Worm (Caenorhabditis elegans) whole organism, young adult: ENCODE data around the gene srw-40.

Source experiments
- B0035.1 ChIP-seq: sonication (generic microtip); optimal IDR thresholded peaks from 2 replicates; lab custom pipeline; 2016; ENCODE audit warnings: missing genetic modification characterization, mild to moderate bottlenecking, missing compliant biosample characterization, missing genotype, missing genetic modification reagents
- B0336.3 ChIP-seq: fragments of 200-800 bp; sonication (Bioruptor generic); IDR thresholded peaks from 2 replicates; pipeline ENCODE4 v1.3.6; 2022; ENCODE audit warnings: missing genetic modification characterization, missing compliant biosample characterization
- C06A6.2 ChIP-seq: fragments of 200-800 bp; sonication (Bioruptor generic); conservative IDR thresholded peaks from 2 replicates; pipeline ENCODE4 v1.3.6; 2022; ENCODE audit warnings: missing genetic modification characterization, missing compliant biosample characterization
- F23B12.7 ChIP-seq: sonication (generic microtip); optimal IDR thresholded peaks from 2 replicates; lab custom pipeline; 2017; ENCODE audit warnings: missing genetic modification characterization, mild to moderate bottlenecking, missing compliant biosample characterization, antibody characterized with exemption, moderate library complexity; ENCODE audit not compliant: insufficient read depth
- F52B5.7 ChIP-seq: sonication (generic microtip); optimal IDR thresholded peaks from 2 replicates; lab custom pipeline; 2016; ENCODE audit warnings: mild to moderate bottlenecking, missing genetic modification characterization, missing compliant biosample characterization
- Y53G8AR.9 ChIP-seq: fragments of 200-800 bp; sonication (Bioruptor generic); conservative IDR thresholded peaks from 2 replicates; pipeline ENCODE4 v1.3.6; 2022; ENCODE audit warnings: missing genetic modification reagents, missing genetic modification characterization, missing compliant biosample characterization
- Y56A3A.18 ChIP-seq: fragments of 200-800 bp; sonication (Bioruptor generic); IDR thresholded peaks from 2 replicates; pipeline ENCODE4 v1.3.6; 2022; ENCODE audit warnings: missing genetic modification reagents, missing genetic modification characterization, missing compliant biosample characterization
- Y79H2A.3 ChIP-seq: fragments of 200-800 bp; sonication (Bioruptor generic); conservative IDR thresholded peaks from 2 replicates; pipeline ENCODE4 v1.3.6; 2022; ENCODE audit warnings: missing genetic modification reagents, missing genetic modification characterization, missing compliant biosample characterization
- Y95B8A.8 ChIP-seq: fragments of 200-800 bp; sonication (Bioruptor generic); IDR thresholded peaks from 2 replicates; pipeline ENCODE4 v1.3.6; 2022; ENCODE audit warnings: missing genetic modification reagents, missing genetic modification characterization, missing compliant biosample characterization
- aptf-2 ChIP-seq: fragments of 200-800 bp; sonication (Bioruptor generic); conservative IDR thresholded peaks from 2 replicates; pipeline ENCODE4 v1.3.6; 2022; ENCODE audit warnings: missing genetic modification reagents, missing genetic modification characterization, missing compliant biosample characterization
- aptf-3 ChIP-seq: fragments of 200-800 bp; sonication (Bioruptor generic); IDR thresholded peaks from 2 replicates; pipeline ENCODE4 v1.3.6; 2022; ENCODE audit warnings: missing genetic modification characterization, missing compliant biosample characterization
- bed-2 ChIP-seq: fragments of 200-800 bp; sonication (Bioruptor generic); IDR thresholded peaks from 2 replicates; pipeline ENCODE4 v1.3.6; 2022; ENCODE audit warnings: missing genetic modification reagents, missing genetic modification characterization, missing compliant biosample characterization
- ccch-3 ChIP-seq: fragments of 200-800 bp; sonication (Bioruptor generic); optimal IDR thresholded peaks from 2 replicates; lab custom pipeline; 2018; ENCODE audit warnings: mild to moderate bottlenecking, missing genetic modification characterization, missing compliant biosample characterization
- cebp-1 ChIP-seq, 2 experiments: fragments of 200-800 bp in 1 of 2; sonication (Bioruptor generic) in 1 of 2; sonication (generic microtip) in 1 of 2; IDR thresholded peaks in 1 of 2; optimal IDR thresholded peaks in 1 of 2; 2 replicates each; pipeline versions ENCODE4 v1.3.6 to Lab custom; 2017 to 2022; ENCODE audit warnings: missing compliant biosample characterization in 2 of 2, missing genetic modification characterization in 2 of 2, mild to moderate bottlenecking in 1 of 2, missing genetic modification reagents in 1 of 2, moderate library complexity in 1 of 2
- chd-7 ChIP-seq: sonication (generic microtip); optimal IDR thresholded peaks from 2 replicates; lab custom pipeline; 2016; ENCODE audit warnings: mild to moderate bottlenecking, missing genetic modification characterization, moderate library complexity, missing compliant biosample characterization
- dpl-1 ChIP-seq: fragments of 150-350 bp; optimal IDR thresholded peaks from 2 replicates; lab custom pipeline; 2014; ENCODE audit warnings: missing biosample characterization, missing genetic modification reagents, missing genetic modification characterization
- egrh-3 ChIP-seq: fragments of 200-800 bp; sonication (Bioruptor generic); IDR thresholded peaks from 2 replicates; pipeline ENCODE4 v1.3.6; 2022; ENCODE audit warnings: missing genetic modification reagents, missing genetic modification characterization, missing compliant biosample characterization
- ekl-4 ChIP-seq: fragments of 200-800 bp; sonication (Bioruptor generic); IDR thresholded peaks from 2 replicates; pipeline ENCODE4 v1.3.6; 2022; ENCODE audit warnings: missing genetic modification reagents, missing genetic modification characterization, missing compliant biosample characterization
- ets-4 ChIP-seq: fragments of 200-800 bp; sonication (Bioruptor generic); optimal IDR thresholded peaks from 2 replicates; lab custom pipeline; 2018; ENCODE audit warnings: mild to moderate bottlenecking, missing genetic modification characterization, missing compliant biosample characterization
- fkh-3 ChIP-seq: sonication (generic microtip); optimal IDR thresholded peaks from 2 replicates; lab custom pipeline; 2016; ENCODE audit warnings: mild to moderate bottlenecking, missing genetic modification characterization, missing compliant biosample characterization
- him-1 ChIP-seq: sonication (generic microtip); optimal IDR thresholded peaks from 2 replicates; lab custom pipeline; 2016; ENCODE audit warnings: missing genotype, missing genetic modification reagents, missing genetic modification characterization, missing compliant biosample characterization
- hlh-12 ChIP-seq: sonication (generic microtip); optimal IDR thresholded peaks from 2 replicates; lab custom pipeline; 2016; ENCODE audit warnings: missing genetic modification characterization, missing compliant biosample characterization
- hmg-1.2 ChIP-seq: fragments of 200-800 bp; sonication (Bioruptor generic); IDR thresholded peaks from 2 replicates; pipeline ENCODE4 v1.3.6; 2022; ENCODE audit warnings: missing genetic modification reagents, missing genetic modification characterization, missing compliant biosample characterization
- hmg-20 ChIP-seq: fragments of 200-800 bp; sonication (Bioruptor generic); IDR thresholded peaks from 2 replicates; pipeline ENCODE4 v1.3.6; 2022; ENCODE audit warnings: missing genetic modification reagents, missing genetic modification characterization, missing compliant biosample characterization
- hrde-1 ChIP-seq: sonication (generic microtip); optimal IDR thresholded peaks from 2 replicates; lab custom pipeline; 2016; ENCODE audit warnings: missing genetic modification characterization, mild to moderate bottlenecking, missing compliant biosample characterization, moderate library complexity, missing genotype, missing genetic modification reagents, borderline replicate concordance
- hsf-1 ChIP-seq: fragments of 200-800 bp; sonication (Bioruptor generic); IDR thresholded peaks from 2 replicates; pipeline ENCODE4 v1.3.6; 2022; ENCODE audit warnings: missing genetic modification reagents, missing genetic modification characterization, missing compliant biosample characterization
- lag-1 ChIP-seq: fragments of 200-800 bp; sonication (Bioruptor generic); IDR thresholded peaks from 2 replicates; pipeline ENCODE4 v1.3.6; 2022; ENCODE audit warnings: missing genetic modification reagents, missing genetic modification characterization, missing compliant biosample characterization
- let-526 ChIP-seq: fragments of 200-800 bp; sonication (Bioruptor generic); IDR thresholded peaks from 2 replicates; pipeline ENCODE4 v1.3.6; 2022; ENCODE audit warnings: missing genetic modification reagents, missing genetic modification characterization, missing compliant biosample characterization
- lin-26 ChIP-seq: fragments of 200-800 bp; sonication (Bioruptor generic); IDR thresholded peaks from 2 replicates; pipeline ENCODE4 v1.3.6; 2022; ENCODE audit warnings: missing genetic modification reagents, missing genetic modification characterization, missing compliant biosample characterization
- lin-54 ChIP-seq: fragments of 200-800 bp; sonication (Bioruptor generic); optimal IDR thresholded peaks from 2 replicates; lab custom pipeline; 2018; ENCODE audit warnings: mild to moderate bottlenecking, missing genetic modification characterization, missing compliant biosample characterization
- lir-1 ChIP-seq: fragments of 200-800 bp; sonication (Bioruptor generic); conservative IDR thresholded peaks from 2 replicates; pipeline ENCODE4 v1.3.6; 2022; ENCODE audit warnings: missing genetic modification reagents, missing genetic modification characterization, missing compliant biosample characterization
- mes-4 ChIP-seq: sonication (generic microtip); optimal IDR thresholded peaks from 2 replicates; lab custom pipeline; 2016; ENCODE audit warnings: missing genotype, missing genetic modification characterization, missing compliant biosample characterization
- nfya-2 ChIP-seq: fragments of 200-800 bp; sonication (Bioruptor generic); IDR thresholded peaks from 2 replicates; pipeline ENCODE4 v1.3.6; 2022; ENCODE audit warnings: missing genetic modification reagents, missing genetic modification characterization, missing compliant biosample characterization
- nhr-120 ChIP-seq: fragments of 200-800 bp; sonication (Bioruptor generic); IDR thresholded peaks from 2 replicates; pipeline ENCODE4 v1.3.6; 2022; ENCODE audit warnings: missing genetic modification characterization, missing compliant biosample characterization
- nhr-80 ChIP-seq: sonication (generic microtip); optimal IDR thresholded peaks from 2 replicates; lab custom pipeline; 2016; ENCODE audit warnings: missing genetic modification characterization, missing compliant biosample characterization
- pbrm-1 ChIP-seq: fragments of 200-800 bp; sonication (Bioruptor generic); IDR thresholded peaks from 2 replicates; pipeline ENCODE4 v1.3.6; 2022; ENCODE audit warnings: missing genetic modification reagents, missing genetic modification characterization, missing compliant biosample characterization
- pha-4 ChIP-seq: fragments of 150-350 bp; sonication (generic microtip); optimal IDR thresholded peaks from 2 replicates; lab custom pipeline; 2014; ENCODE audit warnings: missing biosample characterization, missing genetic modification reagents, missing genetic modification characterization
- sea-2 ChIP-seq: fragments of 200-800 bp; sonication (Bioruptor generic); IDR thresholded peaks from 2 replicates; pipeline ENCODE4 v1.3.6; 2022; ENCODE audit warnings: missing genetic modification characterization, missing compliant biosample characterization
- snpc-1.1 ChIP-seq: sonication (generic microtip); optimal IDR thresholded peaks from 2 replicates; lab custom pipeline; 2017; ENCODE audit warnings: missing genetic modification characterization, mild to moderate bottlenecking, missing compliant biosample characterization, antibody characterized with exemption, moderate library complexity, missing genotype, missing genetic modification reagents; ENCODE audit not compliant: insufficient read depth
- snpc-4 ChIP-seq, 5 experiments: fragments of 150-350 bp in 1 of 5; sonication (generic microtip) in 4 of 5; optimal IDR thresholded peaks; 2 replicates each; lab custom pipeline; 2014 to 2018; ENCODE audit warnings: missing genetic modification characterization in 5 of 5, missing biosample characterization in 3 of 5, antibody characterized with exemption in 2 of 5, mild to moderate bottlenecking in 2 of 5, missing compliant biosample characterization in 2 of 5, missing genotype in 2 of 5, moderate library complexity in 2 of 5, missing genetic modification reagents in 1 of 5
- somi-1 ChIP-seq: fragments of 200-800 bp; sonication (Bioruptor generic); optimal IDR thresholded peaks from 2 replicates; lab custom pipeline; 2018; ENCODE audit warnings: mild to moderate bottlenecking, missing genetic modification characterization, missing compliant biosample characterization
- tbx-9 ChIP-seq: sonication (generic microtip); optimal IDR thresholded peaks from 2 replicates; lab custom pipeline; 2016; ENCODE audit warnings: borderline replicate concordance, missing genetic modification characterization, inconsistent platforms, missing compliant biosample characterization
- zfh-2 ChIP-seq: fragments of 200-800 bp; sonication (Bioruptor generic); conservative IDR thresholded peaks from 2 replicates; pipeline ENCODE4 v1.3.6; 2022; ENCODE audit warnings: missing genetic modification reagents, missing genetic modification characterization, missing compliant biosample characterization
- zim-3 ChIP-seq: sonication (generic microtip); optimal IDR thresholded peaks from 2 replicates; lab custom pipeline; 2017; ENCODE audit warnings: mild to moderate bottlenecking, missing genetic modification characterization, moderate library complexity, missing compliant biosample characterization
- ztf-28 ChIP-seq: fragments of 200-800 bp; sonication (Bioruptor generic); IDR thresholded peaks from 2 replicates; pipeline ENCODE4 v1.3.6; 2022; ENCODE audit warnings: missing genetic modification reagents, missing genetic modification characterization, missing compliant biosample characterization
- ztf-6 ChIP-seq: fragments of 200-800 bp; sonication (Bioruptor generic); IDR thresholded peaks from 2 replicates; pipeline ENCODE4 v1.3.6; 2022; ENCODE audit warnings: missing genetic modification reagents, missing genetic modification characterization, missing compliant biosample characterization

The srw-40 gene

DNA sequence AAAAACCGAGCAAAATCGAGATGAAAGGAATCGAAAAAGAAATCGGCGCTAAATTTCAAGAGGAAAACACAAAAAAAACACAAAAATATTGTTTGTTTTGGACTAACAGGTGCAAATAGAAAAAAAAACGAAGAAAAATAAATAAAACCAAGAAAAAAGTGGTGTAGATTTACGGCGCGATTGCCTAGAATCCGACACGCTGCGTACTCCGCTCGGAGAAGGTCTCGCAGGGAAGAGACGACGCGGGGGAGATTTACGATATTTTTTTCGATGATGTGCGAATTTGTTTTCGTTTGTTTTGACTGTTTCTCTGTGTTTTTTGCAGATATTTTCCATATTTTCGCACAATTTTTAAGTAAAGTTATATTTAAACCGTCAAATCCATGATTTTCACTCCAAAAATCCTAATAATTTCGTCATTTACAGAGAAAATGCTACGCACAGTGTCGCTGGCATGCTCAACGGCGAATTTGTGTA lies 16.6 kb downstream of the srw-40 start, which contains the start of gene sco-1 (continued):
- 0 out of 2 replicates have a peak, but pooled peaks have one; percentile 30 for TF ChIP-seq lin-26
- peak; percentile 86 for TF ChIP-seq aptf-2 (GFP tag; lab: Robert Waterston, UW)
- TF ChIP-seq lir-1, result peak; percentile 89
- TF ChIP-seq Y79H2A.3, result peak; percentile 70; the same call in 1 of the 2 replicates
- TF ChIP-seq lag-1 (GFP tag; lab: Robert Waterston, UW), result no peak
- peak; percentile 78 for TF ChIP-seq somi-1
- no peak for TF ChIP-seq nhr-120 (GFP tag; lab: Robert Waterston, UW)
- TF ChIP-seq hsf-1 (GFP tag; lab: Robert Waterston, UW), result peak; percentile 61; the same call in 1 of the 2 replicates
- TF ChIP-seq tbx-9 (tag; lab: Kevin White, UChicago), result no peak
- TF ChIP-seq sea-2 (GFP tag; lab: Robert Waterston, UW), result 0 out of 2 replicates have a peak, but pooled peaks have one; percentile 59
- peak; percentile 60 for TF ChIP-seq egrh-3
- TF ChIP-seq hmg-1.2 (GFP tag; lab: Robert Waterston, UW), result peak; percentile 68
- TF ChIP-seq let-526, result peak; percentile 88
- peak; percentile 56 for TF ChIP-seq chd-7 (tag; lab: Kevin White, UChicago)
- peak; percentile 94 for TF ChIP-seq Y53G8AR.9 (GFP tag; lab: Robert Waterston, UW)
- no peak for TF ChIP-seq ets-4
- no peak for TF ChIP-seq B0035.1 (tag; lab: Kevin White, UChicago)
- peak; percentile 70 for TF ChIP-seq cebp-1 (GFP tag; IDR thresholded peaks at IDR 0.05; lab: Robert Waterston, UW)
- peak; percentile 84 for TF ChIP-seq cebp-1 (tag; optimal IDR thresholded peaks at IDR 0.05; lab: Kevin White, UChicago)
- peak; percentile 83 for TF ChIP-seq C06A6.2 (GFP tag; lab: Robert Waterston, UW)
- TF ChIP-seq zim-3 (tag; lab: Kevin White, UChicago), result peak; percentile 54
- no peak for TF ChIP-seq F52B5.7 (tag; lab: Kevin White, UChicago)
- no peak; the same call in 1 of the 2 replicates for TF ChIP-seq ztf-28 (GFP tag; lab: Robert Waterston, UW)
- peak; percentile 55 for TF ChIP-seq ccch-3
- peak; percentile 79 for TF ChIP-seq ekl-4 (GFP tag; lab: Robert Waterston, UW)
- peak; percentile 95 for TF ChIP-seq bed-2 (GFP tag; lab: Robert Waterston, UW)
- peak; percentile 85 for TF ChIP-seq Y95B8A.8
- 0 out of 2 replicates have a peak, but pooled peaks have one; percentile 79 for TF ChIP-seq Y56A3A.18 (GFP tag; lab: Robert Waterston, UW)
- peak; percentile 96 for TF ChIP-seq pha-4 (tag; lab: Kevin White, UChicago)
- no peak for TF ChIP-seq hrde-1 (tag; lab: Kevin White, UChicago)
- no peak for TF ChIP-seq fkh-3
- peak; percentile 22 for TF ChIP-seq snpc-1.1
- TF ChIP-seq nfya-2 (GFP tag; lab: Robert Waterston, UW), result no peak
- TF ChIP-seq snpc-4 (GFP tag; optimal IDR thresholded peaks at IDR 0.05; lab: Kevin White, UChicago), result peak; percentile 35
- peak in 3 of 4 experiments; percentile 49 to 68 (median 54) for TF ChIP-seq snpc-4 (tag; optimal IDR thresholded peaks at IDR 0.05; lab: Kevin White, UChicago)
- peak; percentile 89 for TF ChIP-seq B0336.3
- TF ChIP-seq hlh-12 (tag; lab: Kevin White, UChicago), result no peak
- peak; percentile 13 for TF ChIP-seq him-1 (tag; lab: Kevin White, UChicago)
- peak; percentile 72 for TF ChIP-seq F23B12.7 (tag; lab: Kevin White, UChicago)
- TF ChIP-seq nhr-80 (tag; lab: Kevin White, UChicago), result peak; percentile 29
- peak; percentile 89 for TF ChIP-seq pbrm-1 (GFP tag; lab: Robert Waterston, UW)
- TF ChIP-seq aptf-3 (GFP tag; lab: Robert Waterston, UW), result no peak
- peak; percentile 80 for TF ChIP-seq lin-54 (GFP tag; lab: Kevin White, UChicago)
- TF ChIP-seq zfh-2 (GFP tag; lab: Robert Waterston, UW), result peak; percentile 61
- TF ChIP-seq hmg-20 (GFP tag; lab: Robert Waterston, UW), result peak; percentile 87
- TF ChIP-seq dpl-1 (GFP tag; lab: Kevin White, UChicago), result peak; percentile 64
- peak; percentile 90; the same call in 1 of the 2 replicates for TF ChIP-seq ztf-6 (GFP tag; lab: Robert Waterston, UW)
- no peak for TF ChIP-seq mes-4 (tag; lab: Kevin White, UChicago)
